Fruit fly (Drosophila melanogaster): ENCODE measurements around the gene Pgk.

The Pgk gene

DNA sequence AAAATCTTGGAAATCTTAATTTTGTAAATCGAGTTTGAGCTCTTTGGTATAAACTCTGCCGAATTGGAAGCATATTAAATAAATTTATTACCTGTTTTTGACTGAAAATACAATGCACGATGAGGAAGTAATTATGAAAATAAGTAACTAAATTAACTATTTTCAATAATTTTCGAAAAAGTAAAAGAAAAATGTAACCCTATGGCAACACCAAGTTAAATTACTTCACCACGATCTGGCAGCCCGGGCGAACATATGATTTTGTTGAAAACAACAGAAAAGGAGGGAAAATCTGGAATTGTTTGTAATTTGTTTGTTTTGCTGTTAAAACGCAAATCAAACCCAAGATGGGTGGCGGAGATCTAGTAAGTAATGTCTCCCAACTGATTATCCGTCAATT lies 8.0 kb downstream of the Pgk start, which contains the start of the genes CG9961 and Cwc25:
Gene CG9961 (minus strand): TSS at position 83 of the 400 bp plus-strand sequence.
Gene Cwc25 (plus strand): TSS at position 247 of the 400 bp plus-strand sequence.
- TF ChIP-seq Meics (GFP tag; optimal IDR thresholded peaks at IDR 0.05) = no peak
- no peak for TF ChIP-seq Sin3A (optimal IDR thresholded peaks at IDR 0.05)
- TF ChIP-seq NC2β (GFP tag; optimal IDR thresholded peaks at IDR 0.05) = no peak
- peak; percentile 1 for TF ChIP-seq Fer1 (GFP tag; optimal IDR thresholded peaks at IDR 0.05)
- no peak for TF ChIP-seq bowl (GFP tag; IDR thresholded peaks at IDR 0.05)
- peak; percentile 16 for TF ChIP-seq YL-1 (GFP tag; optimal IDR thresholded peaks at IDR 0.05)
- TF ChIP-seq chn (GFP tag; optimal IDR thresholded peaks at IDR 0.05) = no peak
- TF ChIP-seq CG18011 (GFP tag; optimal IDR thresholded peaks at IDR 0.05) = no peak
- TF ChIP-seq cato (GFP tag; optimal IDR thresholded peaks at IDR 0.05; ENCODE audit: borderline replicate concordance) = no peak
- TF ChIP-seq CG34224 (GFP tag; IDR thresholded peaks at IDR 0.05; ENCODE audit: partially characterized antibody) = peak; percentile 26; the same call in 1 of the 3 replicates
- TF ChIP-seq sens (GFP tag) = peak; percentile 84
- TF ChIP-seq CG9797 (GFP tag; optimal IDR thresholded peaks at IDR 0.05) = no peak
- peak; percentile 34 for TF ChIP-seq stwl (tag; optimal IDR thresholded peaks at IDR 0.05)
- peak; percentile 3 for TF ChIP-seq sug (tag; optimal IDR thresholded peaks at IDR 0.05)
- TF ChIP-seq CG3995 (GFP tag; optimal IDR thresholded peaks at IDR 0.05) = peak; percentile 14
- TF ChIP-seq pum (GFP tag; optimal IDR thresholded peaks at IDR 0.05) = no peak
- peak; percentile 81 for TF ChIP-seq CG9437 (GFP tag; optimal IDR thresholded peaks at IDR 0.05)
- TF ChIP-seq CG8359 (GFP tag; optimal IDR thresholded peaks at IDR 0.05; ENCODE audit: borderline replicate concordance) = no peak
- peak; percentile 24; the same call in 1 of the 2 replicates for TF ChIP-seq E2f1 (GFP tag; IDR thresholded peaks at IDR 0.05)
- 0 out of 3 replicates have a peak, but pooled peaks have one; percentile 24 for TF ChIP-seq CG17361 (GFP tag; IDR thresholded peaks at IDR 0.05)
- no peak for TF ChIP-seq Opbp (GFP tag; IDR thresholded peaks at IDR 0.05; ENCODE audit: partially characterized antibody)
- TF ChIP-seq MBD-R2 (GFP tag; IDR thresholded peaks at IDR 0.05) = peak; percentile 90
- TF ChIP-seq E2f2 (GFP tag; IDR thresholded peaks at IDR 0.05) = peak; percentile 64
- TF ChIP-seq CG2116 (GFP tag; optimal IDR thresholded peaks at IDR 0.05) = peak; percentile 12
- TF ChIP-seq Sry-β (GFP tag; optimal IDR thresholded peaks at IDR 0.05) = no peak
- peak; percentile 9 for TF ChIP-seq CG17829 (tag; optimal IDR thresholded peaks at IDR 0.05)
- no peak for TF ChIP-seq CG2120 (GFP tag; optimal IDR thresholded peaks at IDR 0.05)
- TF ChIP-seq CG3726 (GFP tag; IDR thresholded peaks at IDR 0.05) = no peak
- no peak for TF ChIP-seq scrt (GFP tag; optimal IDR thresholded peaks at IDR 0.05)
- TF ChIP-seq Dll (GFP tag; IDR thresholded peaks at IDR 0.05; ENCODE audit: partially characterized antibody) = 0 out of 4 replicates have a peak, but pooled peaks have one; percentile 29
- TF ChIP-seq CG11093 (GFP tag; IDR thresholded peaks at IDR 0.05) = no peak
- TF ChIP-seq phol (tag; optimal IDR thresholded peaks at IDR 0.05) = peak; percentile 25
- TF ChIP-seq disco-r (GFP tag; optimal IDR thresholded peaks at IDR 0.05) = no peak
- peak; percentile 44 for TF ChIP-seq pzg (GFP tag; optimal IDR thresholded peaks at IDR 0.05)
- TF ChIP-seq CG10543 (GFP tag; optimal IDR thresholded peaks at IDR 0.05) = no peak
- no peak for TF ChIP-seq ap (GFP tag; IDR thresholded peaks at IDR 0.05)
- TF ChIP-seq nom (GFP tag; optimal IDR thresholded peaks at IDR 0.05) = no peak
- TF ChIP-seq ac (GFP tag; optimal IDR thresholded peaks at IDR 0.05) = no peak
- TF ChIP-seq CG6254 (GFP tag; optimal IDR thresholded peaks at IDR 0.05) = no peak
- TF ChIP-seq CG14050 (GFP tag; IDR thresholded peaks at IDR 0.05) = no peak
- TF ChIP-seq tin (GFP tag; optimal IDR thresholded peaks at IDR 0.05) = no peak
- TF ChIP-seq CG14710 (tag; optimal IDR thresholded peaks at IDR 0.05) = peak; percentile 53
- TF ChIP-seq CG10267 (tag; optimal IDR thresholded peaks at IDR 0.05) = peak; percentile 31
- peak; percentile 43 for TF ChIP-seq trem (tag; optimal IDR thresholded peaks at IDR 0.05)
- no peak for TF ChIP-seq zf30C (GFP tag; optimal IDR thresholded peaks at IDR 0.05)
- TF ChIP-seq lilli (GFP tag; optimal IDR thresholded peaks at IDR 0.05) = no peak
- peak; percentile 26 for TF ChIP-seq CG4617 (GFP tag; optimal IDR thresholded peaks at IDR 0.05; ENCODE audit: borderline replicate concordance)
- TF ChIP-seq CG12155 (GFP tag; optimal IDR thresholded peaks at IDR 0.05) = no peak
- TF ChIP-seq nerfin-1 (tag; optimal IDR thresholded peaks at IDR 0.05) = peak; percentile 29
- no peak for TF ChIP-seq BEAF-32 (GFP tag; optimal IDR thresholded peaks at IDR 0.05)
- TF ChIP-seq CG3847 (GFP tag; IDR thresholded peaks at IDR 0.05) = 0 out of 2 replicates have a peak, but pooled peaks have one; percentile 33
